Fruit fly (Drosophila melanogaster) whole organism, embryonic: ENCODE measurements around the gene CG44001.

Experiments
- Atf-2 ChIP-seq: fragments of 200-800 bp; sonication (Bioruptor generic); optimal IDR thresholded peaks from 2 replicates; lab custom pipeline; 2016; ENCODE audit warnings: missing biosample characterization, missing genetic modification characterization
- CG10565 ChIP-seq: fragments of 200-800 bp; sonication (Bioruptor generic); optimal IDR thresholded peaks from 3 replicates; lab custom pipeline; 2016; ENCODE audit warnings: missing biosample characterization, mild to moderate bottlenecking, missing genetic modification characterization
- CG11504 ChIP-seq: fragments of 200-800 bp; sonication (Bioruptor generic); optimal IDR thresholded peaks from 3 replicates; lab custom pipeline; 2019; ENCODE audit warnings: missing biosample characterization, mild to moderate bottlenecking, missing genetic modification characterization, moderate library complexity
- CG12236 ChIP-seq: fragments of 200-800 bp; sonication (Bioruptor generic); optimal IDR thresholded peaks from 2 replicates; lab custom pipeline; 2016; ENCODE audit warnings: missing biosample characterization, missing genetic modification characterization
- CG12942 ChIP-seq: fragments of 200-800 bp; sonication (Bioruptor generic); optimal IDR thresholded peaks from 3 replicates; lab custom pipeline; 2016; ENCODE audit warnings: missing biosample characterization, missing genetic modification characterization
- CG14050 ChIP-seq: fragments of 200-800 bp; sonication (Bioruptor generic); IDR thresholded peaks from 3 replicates; pipeline ENCODE4 v1.3.6; 2022; ENCODE audit warnings: missing biosample characterization, missing genetic modification characterization
- CG1603 ChIP-seq: fragments of 200-800 bp; sonication (Bioruptor generic); optimal IDR thresholded peaks from 2 replicates; lab custom pipeline; 2019; ENCODE audit warnings: missing biosample characterization, mild to moderate bottlenecking, missing genetic modification characterization, moderate library complexity
- CG17361 ChIP-seq: fragments of 200-800 bp; sonication (Bioruptor generic); IDR thresholded peaks from 3 replicates; pipeline ENCODE4 v1.3.6; 2022; ENCODE audit warnings: missing biosample characterization, missing genetic modification characterization
- CG2120 ChIP-seq: fragments of 200-800 bp; sonication (Bioruptor generic); optimal IDR thresholded peaks from 3 replicates; lab custom pipeline; 2016; ENCODE audit warnings: missing biosample characterization, missing genetic modification characterization
- CG2875 ChIP-seq: fragments of 200-800 bp; sonication (Bioruptor generic); optimal IDR thresholded peaks from 2 replicates; lab custom pipeline; 2017; ENCODE audit warnings: missing biosample characterization, mild to moderate bottlenecking, missing genetic modification characterization, missing genetic modification reagents
- CG30020 ChIP-seq: fragments of 200-800 bp; optimal IDR thresholded peaks from 2 replicates; lab custom pipeline; 2019; ENCODE audit warnings: missing biosample characterization, mild to moderate bottlenecking, missing genetic modification characterization, moderate library complexity
- CG3995 ChIP-seq: fragments of 200-800 bp; sonication (Bioruptor generic); optimal IDR thresholded peaks from 3 replicates; lab custom pipeline; 2016; ENCODE audit warnings: missing biosample characterization, missing genetic modification characterization
- CG42726 ChIP-seq: fragments of 200-800 bp; sonication (Bioruptor generic); IDR thresholded peaks from 2 replicates; pipeline ENCODE4 v1.3.6; 2022; ENCODE audit warnings: missing biosample characterization, missing genetic modification characterization; ENCODE audit not compliant: partially characterized antibody
- CG6689 ChIP-seq: fragments of 200-800 bp; sonication (Bioruptor generic); IDR thresholded peaks from 2 replicates; pipeline ENCODE4 v1.3.6; 2022; ENCODE audit warnings: missing biosample characterization, missing genetic modification characterization
- CG7556 ChIP-seq: fragments of 200-800 bp; sonication (Bioruptor generic); optimal IDR thresholded peaks from 2 replicates; lab custom pipeline; 2017; ENCODE audit warnings: missing biosample characterization, mild to moderate bottlenecking, missing genetic modification characterization
- CoRest ChIP-seq: fragments of 200-800 bp; sonication (Bioruptor generic); optimal IDR thresholded peaks from 3 replicates; lab custom pipeline; 2018; ENCODE audit warnings: missing biosample characterization, mild to moderate bottlenecking, missing genetic modification characterization, moderate library complexity
- CrebB ChIP-seq: fragments of 200-800 bp; sonication (Bioruptor generic); optimal IDR thresholded peaks from 3 replicates; lab custom pipeline; 2018; ENCODE audit warnings: missing biosample characterization, mild to moderate bottlenecking, missing genetic modification characterization
- Doc2 ChIP-seq: fragments of 200-800 bp; sonication (Bioruptor generic); IDR thresholded peaks from 2 replicates; pipeline ENCODE4 v1.3.6; 2022; ENCODE audit warnings: missing biosample characterization, missing genetic modification characterization
- Dref ChIP-seq: fragments of 200-800 bp; sonication (Bioruptor generic); IDR thresholded peaks from 2 replicates; pipeline ENCODE4 v1.3.6; 2022; ENCODE audit warnings: missing biosample characterization, missing genetic modification characterization
- Fer3 ChIP-seq: fragments of 200-800 bp; sonication (Bioruptor generic); optimal IDR thresholded peaks from 2 replicates; lab custom pipeline; 2018; ENCODE audit warnings: missing biosample characterization, mild to moderate bottlenecking, missing genetic modification characterization, moderate library complexity
- HmgD ChIP-seq: fragments of 200-800 bp; sonication (Bioruptor generic); optimal IDR thresholded peaks from 3 replicates; lab custom pipeline; 2016; ENCODE audit warnings: missing biosample characterization, missing genetic modification characterization
- Meics ChIP-seq: fragments of 200-800 bp; sonication (Bioruptor generic); optimal IDR thresholded peaks from 2 replicates; lab custom pipeline; 2017; ENCODE audit warnings: missing biosample characterization, mild to moderate bottlenecking, missing genetic modification characterization
- Mrtf ChIP-seq: fragments of 200-800 bp; sonication (Bioruptor generic); IDR thresholded peaks from 3 replicates; pipeline ENCODE4 v1.3.6; 2022; ENCODE audit warnings: missing biosample characterization, missing genetic modification characterization
- Myb ChIP-seq: fragments of 200-800 bp; sonication (Bioruptor generic); optimal IDR thresholded peaks from 2 replicates; lab custom pipeline; 2016; ENCODE audit warnings: missing biosample characterization, missing genetic modification characterization
- Nf-YA ChIP-seq: fragments of 200-800 bp; sonication (Bioruptor generic); IDR thresholded peaks from 2 replicates; pipeline ENCODE4 v1.3.6; 2022; ENCODE audit warnings: missing biosample characterization, missing genetic modification characterization
- Nf-YB ChIP-seq: fragments of 200-800 bp; sonication (Bioruptor generic); optimal IDR thresholded peaks from 3 replicates; lab custom pipeline; 2019; ENCODE audit warnings: missing biosample characterization, mild to moderate bottlenecking, missing genetic modification characterization, moderate library complexity
- Sin3A ChIP-seq: fragments of >200 bp; optimal IDR thresholded peaks from 2 replicates; lab custom pipeline; 2018
- Vsx1 ChIP-seq: fragments of 200-800 bp; sonication (Bioruptor generic); optimal IDR thresholded peaks from 2 replicates; lab custom pipeline; 2017; ENCODE audit warnings: missing biosample characterization, mild to moderate bottlenecking, missing genetic modification characterization, missing genetic modification reagents
- ase ChIP-seq: fragments of 200-800 bp; sonication (Bioruptor generic); IDR thresholded peaks from 3 replicates; pipeline ENCODE4 v1.3.6; 2022; ENCODE audit warnings: missing biosample characterization, missing genetic modification characterization
- ci ChIP-seq: fragments of 200-800 bp; sonication (Bioruptor generic); IDR thresholded peaks from 3 replicates; pipeline ENCODE4 v1.3.6; 2022; ENCODE audit warnings: missing biosample characterization, missing genetic modification characterization
- danr ChIP-seq: fragments of 200-800 bp; sonication (Bioruptor generic); IDR thresholded peaks from 2 replicates; pipeline ENCODE4 v1.3.6; 2022; ENCODE audit warnings: missing biosample characterization, missing genetic modification characterization
- dysf ChIP-seq: fragments of 200-800 bp; sonication (Bioruptor generic); IDR thresholded peaks from 3 replicates; pipeline ENCODE4 v1.3.6; 2022; ENCODE audit warnings: missing biosample characterization, missing genetic modification characterization
- esg ChIP-seq: fragments of 200-800 bp; sonication (Bioruptor generic); conservative IDR thresholded peaks from 2 replicates; pipeline ENCODE4 v1.3.6; 2022; ENCODE audit warnings: missing biosample characterization, missing genetic modification characterization
- fd102C ChIP-seq: fragments of 200-800 bp; sonication (Bioruptor generic); optimal IDR thresholded peaks from 2 replicates; lab custom pipeline; 2018; ENCODE audit warnings: missing biosample characterization, mild to moderate bottlenecking, missing genetic modification characterization, moderate library complexity
- gcm2 ChIP-seq: fragments of 200-800 bp; sonication (Bioruptor generic); optimal IDR thresholded peaks from 2 replicates; lab custom pipeline; 2016; ENCODE audit warnings: missing biosample characterization, missing genetic modification characterization
- grau ChIP-seq: fragments of 200-800 bp; optimal IDR thresholded peaks from 3 replicates; lab custom pipeline; 2019; ENCODE audit warnings: missing biosample characterization, mild to moderate bottlenecking, missing genetic modification characterization, moderate library complexity
- gro ChIP-seq: fragments of 200-800 bp; sonication (Bioruptor generic); optimal IDR thresholded peaks from 2 replicates; lab custom pipeline; 2016; ENCODE audit warnings: missing biosample characterization, missing genetic modification characterization
- her ChIP-seq: fragments of 200-800 bp; sonication (Bioruptor generic); optimal IDR thresholded peaks from 2 replicates; lab custom pipeline; 2016; ENCODE audit warnings: missing biosample characterization, missing genetic modification characterization
- kah ChIP-seq: fragments of 200-800 bp; sonication (Bioruptor generic); optimal IDR thresholded peaks from 2 replicates; lab custom pipeline; 2018; ENCODE audit warnings: missing biosample characterization, mild to moderate bottlenecking, missing genetic modification characterization
- lmd ChIP-seq: fragments of 200-800 bp; sonication (Bioruptor generic); IDR thresholded peaks from 2 replicates; pipeline ENCODE4 v1.3.6; 2022; ENCODE audit warnings: missing biosample characterization, missing genetic modification characterization
- lov ChIP-seq, 2 experiments: fragments of 200-800 bp in 1 of 2; fragments of >200 bp in 1 of 2; sonication (Bioruptor generic) in 1 of 2; IDR thresholded peaks in 1 of 2; optimal IDR thresholded peaks in 1 of 2; 2 replicates in 1 of 2; 3 replicates in 1 of 2; pipeline versions ENCODE4 v1.3.6 to Lab custom; 2017 to 2022; ENCODE audit warnings: missing biosample characterization in 1 of 2, missing genetic modification characterization in 1 of 2
- nom ChIP-seq: fragments of 200-800 bp; sonication (Bioruptor generic); optimal IDR thresholded peaks from 2 replicates; lab custom pipeline; 2017; ENCODE audit warnings: missing biosample characterization, missing genetic modification characterization, mild to moderate bottlenecking, moderate library complexity, missing genetic modification reagents
- pnt ChIP-seq: fragments of 200-800 bp; sonication (Bioruptor generic); optimal IDR thresholded peaks from 3 replicates; lab custom pipeline; 2016; ENCODE audit warnings: missing biosample characterization, missing genetic modification characterization
- seq ChIP-seq: fragments of 200-800 bp; sonication (Bioruptor generic); IDR thresholded peaks from 2 replicates; pipeline ENCODE4 v1.3.6; 2022; ENCODE audit warnings: missing biosample characterization, missing genetic modification characterization
- sna ChIP-seq: fragments of 200-800 bp; sonication (Bioruptor generic); IDR thresholded peaks from 2 replicates; pipeline ENCODE4 v1.3.6; 2022; ENCODE audit warnings: missing biosample characterization, missing genetic modification characterization; ENCODE audit not compliant: partially characterized antibody
- so ChIP-seq: fragments of 200-800 bp; sonication (Bioruptor generic); IDR thresholded peaks from 3 replicates; pipeline ENCODE4 v1.3.6; 2022; ENCODE audit warnings: missing biosample characterization, missing genetic modification characterization
- sob ChIP-seq: fragments of 200-800 bp; sonication (Bioruptor generic); IDR thresholded peaks from 2 replicates; pipeline ENCODE4 v1.3.6; 2022; ENCODE audit warnings: missing biosample characterization, missing genetic modification characterization
- tin ChIP-seq: fragments of 200-800 bp; sonication (Bioruptor generic); optimal IDR thresholded peaks from 3 replicates; lab custom pipeline; 2016; ENCODE audit warnings: missing biosample characterization, missing genetic modification characterization
- toy ChIP-seq: fragments of 200-800 bp; sonication (Bioruptor generic); IDR thresholded peaks from 2 replicates; pipeline ENCODE4 v1.3.6; 2022; ENCODE audit warnings: missing biosample characterization, missing genetic modification characterization
- usp ChIP-seq: fragments of >200 bp; optimal IDR thresholded peaks from 2 replicates; lab custom pipeline; 2017; ENCODE audit warnings: missing biosample characterization, missing genetic modification characterization

Gene CG44001

dm6 chr2L:5009306-5010030, 33.6 kb upstream of the CG44001 start, which contains the start of gene Rtnl1 (continued):
- TF ChIP-seq dysf (GFP tag; lab: Robert Waterston, UW): 0 out of 3 replicates have a peak, but pooled peaks have one; percentile 12
- no peak for TF ChIP-seq fd102C (GFP tag; lab: Kevin White, UChicago)
- TF ChIP-seq grau (tag; lab: Kevin White, UChicago): peak; percentile 37
- no peak; the same call in 1 of the 2 replicates for TF ChIP-seq sob (GFP tag; lab: Robert Waterston, UW)
- TF ChIP-seq CG2120 (GFP tag; lab: Kevin White, UChicago): peak; percentile 47
- no peak for TF ChIP-seq so (GFP tag; lab: Robert Waterston, UW)
- TF ChIP-seq her: peak; percentile 32
- no peak for TF ChIP-seq CG2875 (GFP tag; lab: Kevin White, UChicago)
- peak; percentile 84 for TF ChIP-seq gro (GFP tag; lab: Kevin White, UChicago)
- TF ChIP-seq tin (GFP tag; lab: Kevin White, UChicago): no peak
- no peak for TF ChIP-seq CG6689 (GFP tag; lab: Robert Waterston, UW)
- no peak for TF ChIP-seq lov (optimal IDR thresholded peaks at IDR 0.05; lab: Kevin White, UChicago)
- TF ChIP-seq lov (GFP tag; IDR thresholded peaks at IDR 0.05; lab: Robert Waterston, UW): no peak
- peak; percentile 22 for TF ChIP-seq CG30020 (tag; lab: Kevin White, UChicago)
- no peak for TF ChIP-seq CG12236
- TF ChIP-seq pnt (GFP tag; lab: Kevin White, UChicago): no peak
- no peak for TF ChIP-seq CG12942
- TF ChIP-seq CG17361 (GFP tag; lab: Robert Waterston, UW): peak; percentile 50; the same call in 1 of the 3 replicates
- peak; percentile 8 for TF ChIP-seq CG7556
- TF ChIP-seq gcm2 (GFP tag; lab: Kevin White, UChicago): peak; percentile 37
- peak; percentile 69 for TF ChIP-seq Dref (GFP tag; lab: Robert Waterston, UW)
- peak; percentile 88 for TF ChIP-seq CG1603
- peak; percentile 88 for TF ChIP-seq HmgD (GFP tag; lab: Kevin White, UChicago)
- TF ChIP-seq danr (GFP tag; lab: Robert Waterston, UW): no peak
- TF ChIP-seq Nf-YA (GFP tag; lab: Robert Waterston, UW): no peak
- no peak for TF ChIP-seq seq (GFP tag; lab: Robert Waterston, UW)
- peak; percentile 95 for TF ChIP-seq Sin3A
- no peak for TF ChIP-seq usp (GFP tag; lab: Kevin White, UChicago)
- no peak for TF ChIP-seq lmd (GFP tag; lab: Robert Waterston, UW)
- peak; percentile 9 for TF ChIP-seq Atf-2 (GFP tag; lab: Kevin White, UChicago)
- peak; percentile 48 for TF ChIP-seq CoRest
- TF ChIP-seq Vsx1: no peak
- TF ChIP-seq CG10565 (GFP tag; lab: Kevin White, UChicago): no peak
- peak; percentile 82 for TF ChIP-seq sna (GFP tag; lab: Robert Waterston, UW)
- TF ChIP-seq ase (GFP tag; lab: Robert Waterston, UW): no peak
- peak; percentile 33 for TF ChIP-seq CG3995 (GFP tag; lab: Kevin White, UChicago)
- TF ChIP-seq CG11504 (tag; lab: Kevin White, UChicago): peak; percentile 93
- TF ChIP-seq Nf-YB: peak; percentile 21
- peak; percentile 17 for TF ChIP-seq CrebB (tag; lab: Kevin White, UChicago)
- TF ChIP-seq CG14050 (GFP tag; lab: Robert Waterston, UW): no peak
- no peak for TF ChIP-seq Meics
- no peak for TF ChIP-seq Mrtf (GFP tag; lab: Robert Waterston, UW)
- TF ChIP-seq toy (GFP tag; lab: Robert Waterston, UW): no peak
- TF ChIP-seq CG42726 (GFP tag; lab: Robert Waterston, UW): peak; percentile 95
- TF ChIP-seq Fer3: no peak
- no peak for TF ChIP-seq esg (GFP tag; lab: Robert Waterston, UW)
- peak; percentile 87 for TF ChIP-seq Myb (GFP tag; lab: Kevin White, UChicago)
- TF ChIP-seq Doc2 (GFP tag; lab: Robert Waterston, UW): no peak
- TF ChIP-seq nom (GFP tag; lab: Kevin White, UChicago): peak; percentile 30
- no peak for TF ChIP-seq kah (GFP tag; lab: Kevin White, UChicago)
- peak; percentile 57; the same call in 2 of the 3 replicates for TF ChIP-seq ci (GFP tag; lab: Robert Waterston, UW)
